Worm (Caenorhabditis elegans) whole organism, L4/young adult: ENCODE measurements around the gene C14C10.10.

ENCODE experiments used
- dao-5 ChIP-seq: sonication (generic microtip); optimal IDR thresholded peaks from 2 replicates; lab custom pipeline; 2016; ENCODE audit warnings: missing genotype, missing genetic modification characterization, moderate library complexity, missing compliant biosample characterization
- him-1 ChIP-seq: sonication (generic microtip); optimal IDR thresholded peaks from 2 replicates; lab custom pipeline; 2016; ENCODE audit warnings: missing genotype, missing genetic modification reagents, missing genetic modification characterization, missing compliant biosample characterization

ce11 chrV:12590601-12591000 is 8.3 kb downstream of the C14C10.10 start, which contains the start of gene ttr-43:
- TF ChIP-seq him-1 (tag; lab: Kevin White, UChicago) (no peak), dao-5 (no peak)
